Fruit fly (Drosophila melanogaster) whole organism, embryonic: ENCODE data around the gene bor.
A peak's percentile ranks its signal among the peaks of the same experiment; 100 is the strongest.

Experiments used
- Atf6 ChIP-seq: fragments of 200-800 bp; sonication (Bioruptor generic); IDR thresholded peaks from 2 replicates; pipeline ENCODE4 v1.3.6; 2022; ENCODE audit warnings: missing biosample characterization, missing genetic modification characterization
- CG10431 ChIP-seq: fragments of 200-800 bp; sonication (Bioruptor generic); optimal IDR thresholded peaks from 3 replicates; lab custom pipeline; 2018; ENCODE audit warnings: missing biosample characterization, mild to moderate bottlenecking, missing genetic modification characterization
- CG10565 ChIP-seq: fragments of 200-800 bp; sonication (Bioruptor generic); optimal IDR thresholded peaks from 3 replicates; lab custom pipeline; 2016; ENCODE audit warnings: missing biosample characterization, mild to moderate bottlenecking, missing genetic modification characterization
- CG10654 ChIP-seq: fragments of 200-800 bp; sonication (Bioruptor generic); optimal IDR thresholded peaks from 2 replicates; lab custom pipeline; 2016; ENCODE audit warnings: missing biosample characterization, missing genetic modification characterization
- CG10979 ChIP-seq: fragments of 200-800 bp; sonication (Bioruptor generic); optimal IDR thresholded peaks from 2 replicates; lab custom pipeline; 2018; ENCODE audit warnings: missing biosample characterization, mild to moderate bottlenecking, missing genetic modification characterization, moderate library complexity
- CG11085 ChIP-seq: fragments of 200-800 bp; sonication (Bioruptor generic); IDR thresholded peaks from 2 replicates; pipeline ENCODE4 v1.3.6; 2022; ENCODE audit warnings: missing biosample characterization, missing genetic modification characterization
- CG11247 ChIP-seq: fragments of 200-800 bp; sonication (Bioruptor generic); IDR thresholded peaks from 2 replicates; pipeline ENCODE4 v1.3.6; 2022; ENCODE audit warnings: missing biosample characterization, missing genetic modification characterization
- CG11696 ChIP-seq: fragments of 200-800 bp; sonication (Bioruptor generic); IDR thresholded peaks from 2 replicates; pipeline ENCODE4 v1.3.6; 2022; ENCODE audit warnings: missing biosample characterization, missing genetic modification characterization
- CG17186 ChIP-seq: fragments of 200-800 bp; sonication (Bioruptor generic); optimal IDR thresholded peaks from 3 replicates; lab custom pipeline; 2017; ENCODE audit warnings: missing biosample characterization, missing genetic modification reagents, missing genetic modification characterization
- CG17912 ChIP-seq: fragments of 200-800 bp; sonication (Bioruptor generic); optimal IDR thresholded peaks from 2 replicates; lab custom pipeline; 2018; ENCODE audit warnings: missing biosample characterization, mild to moderate bottlenecking, missing genetic modification characterization
- CG18599 ChIP-seq: fragments of 200-800 bp; sonication (Bioruptor generic); optimal IDR thresholded peaks from 3 replicates; lab custom pipeline; 2017; ENCODE audit warnings: missing biosample characterization, missing genetic modification characterization, mild to moderate bottlenecking, moderate library complexity, missing genetic modification reagents
- CG2120 ChIP-seq: fragments of 200-800 bp; sonication (Bioruptor generic); optimal IDR thresholded peaks from 3 replicates; lab custom pipeline; 2016; ENCODE audit warnings: missing biosample characterization, missing genetic modification characterization
- CG2199 ChIP-seq: fragments of 200-800 bp; sonication (Bioruptor generic); IDR thresholded peaks from 3 replicates; pipeline ENCODE4 v1.3.6; 2022; ENCODE audit warnings: missing biosample characterization, missing genetic modification characterization
- CG3847 ChIP-seq: fragments of 200-800 bp; sonication (Bioruptor generic); IDR thresholded peaks from 2 replicates; pipeline ENCODE4 v1.3.6; 2022; ENCODE audit warnings: missing biosample characterization, missing genetic modification characterization
- CG42726 ChIP-seq: fragments of 200-800 bp; sonication (Bioruptor generic); IDR thresholded peaks from 2 replicates; pipeline ENCODE4 v1.3.6; 2022; ENCODE audit warnings: missing biosample characterization, missing genetic modification characterization; ENCODE audit not compliant: partially characterized antibody
- CG7556 ChIP-seq: fragments of 200-800 bp; sonication (Bioruptor generic); optimal IDR thresholded peaks from 2 replicates; lab custom pipeline; 2017; ENCODE audit warnings: missing biosample characterization, mild to moderate bottlenecking, missing genetic modification characterization
- CG8089 ChIP-seq: fragments of 200-800 bp; sonication (Bioruptor generic); optimal IDR thresholded peaks from 3 replicates; lab custom pipeline; 2016; ENCODE audit warnings: missing biosample characterization, missing genetic modification characterization
- CG9437 ChIP-seq: fragments of 200-800 bp; sonication (Bioruptor generic); optimal IDR thresholded peaks from 2 replicates; lab custom pipeline; 2018; ENCODE audit warnings: missing biosample characterization, mild to moderate bottlenecking, missing genetic modification characterization
- CG9932 ChIP-seq: fragments of 200-800 bp; sonication (Bioruptor generic); IDR thresholded peaks from 2 replicates; pipeline ENCODE4 v1.3.6; 2022; ENCODE audit warnings: missing biosample characterization, missing genetic modification characterization
- Camta ChIP-seq: fragments of 200-800 bp; sonication (Bioruptor generic); optimal IDR thresholded peaks from 2 replicates; lab custom pipeline; 2016; ENCODE audit warnings: missing biosample characterization, missing genetic modification characterization
- CkIIα-i1 ChIP-seq: fragments of 200-800 bp; sonication (Bioruptor generic); IDR thresholded peaks from 2 replicates; pipeline ENCODE4 v1.3.6; 2022; ENCODE audit warnings: missing biosample characterization, missing genetic modification characterization
- Dref ChIP-seq: fragments of 200-800 bp; sonication (Bioruptor generic); IDR thresholded peaks from 2 replicates; pipeline ENCODE4 v1.3.6; 2022; ENCODE audit warnings: missing biosample characterization, missing genetic modification characterization
- H2.0 ChIP-seq: fragments of 200-800 bp; sonication (Bioruptor generic); IDR thresholded peaks from 2 replicates; pipeline ENCODE4 v1.3.6; 2022; ENCODE audit warnings: missing biosample characterization, missing genetic modification characterization
- HLHmδ ChIP-seq: fragments of 200-800 bp; sonication (Bioruptor generic); optimal IDR thresholded peaks from 2 replicates; lab custom pipeline; 2018; ENCODE audit warnings: missing biosample characterization, mild to moderate bottlenecking, missing genetic modification characterization, moderate library complexity
- Hmr ChIP-seq: fragments of 200-800 bp; sonication (Bioruptor generic); optimal IDR thresholded peaks from 3 replicates; lab custom pipeline; 2017; ENCODE audit warnings: mild to moderate bottlenecking, missing biosample characterization, missing genetic modification reagents, missing genetic modification characterization
- Hr39 ChIP-seq: fragments of >200 bp; optimal IDR thresholded peaks from 2 replicates; lab custom pipeline; 2017
- Meics ChIP-seq: fragments of 200-800 bp; sonication (Bioruptor generic); optimal IDR thresholded peaks from 2 replicates; lab custom pipeline; 2017; ENCODE audit warnings: missing biosample characterization, mild to moderate bottlenecking, missing genetic modification characterization
- Sin3A ChIP-seq: fragments of >200 bp; optimal IDR thresholded peaks from 2 replicates; lab custom pipeline; 2018
- Ssrp ChIP-seq: fragments of 200-800 bp; sonication (Bioruptor generic); optimal IDR thresholded peaks from 2 replicates; lab custom pipeline; 2018; ENCODE audit warnings: missing biosample characterization, mild to moderate bottlenecking, missing genetic modification characterization, moderate library complexity
- abd-A ChIP-seq: fragments of 200-800 bp; sonication (Bioruptor generic); optimal IDR thresholded peaks from 3 replicates; lab custom pipeline; 2019; ENCODE audit warnings: missing biosample characterization, mild to moderate bottlenecking, missing genetic modification characterization, moderate library complexity
- az2 ChIP-seq: fragments of 200-800 bp; sonication (Bioruptor generic); optimal IDR thresholded peaks from 3 replicates; lab custom pipeline; 2016; ENCODE audit warnings: missing biosample characterization, missing genetic modification characterization
- bbx ChIP-seq: fragments of 200-800 bp; sonication (Bioruptor generic); IDR thresholded peaks from 2 replicates; pipeline ENCODE4 v1.3.6; 2022; ENCODE audit warnings: missing biosample characterization, missing genetic modification characterization; ENCODE audit not compliant: partially characterized antibody
- cato ChIP-seq: fragments of 200-800 bp; sonication (Bioruptor generic); optimal IDR thresholded peaks from 2 replicates; lab custom pipeline; 2016; ENCODE audit warnings: missing biosample characterization, missing genetic modification characterization, borderline replicate concordance
- caup ChIP-seq: fragments of 200-800 bp; sonication (Bioruptor generic); optimal IDR thresholded peaks from 3 replicates; lab custom pipeline; 2017; ENCODE audit warnings: missing biosample characterization, mild to moderate bottlenecking, missing genetic modification characterization, moderate library complexity; ENCODE audit not compliant: severe bottlenecking
- crc ChIP-seq: fragments of 200-800 bp; sonication (Bioruptor generic); optimal IDR thresholded peaks from 2 replicates; lab custom pipeline; 2016; ENCODE audit warnings: missing biosample characterization, missing genetic modification characterization
- crp ChIP-seq, 2 experiments: fragments of 200-800 bp; sonication (Bioruptor generic); optimal IDR thresholded peaks; 2 replicates in 1 of 2; 3 replicates in 1 of 2; lab custom pipeline; 2017; ENCODE audit warnings: missing biosample characterization in 2 of 2, missing genetic modification characterization in 2 of 2, mild to moderate bottlenecking in 1 of 2, moderate library complexity in 1 of 2
- gro ChIP-seq: fragments of 200-800 bp; sonication (Bioruptor generic); optimal IDR thresholded peaks from 2 replicates; lab custom pipeline; 2016; ENCODE audit warnings: missing biosample characterization, missing genetic modification characterization
- hkb ChIP-seq, 2 experiments: fragments of 200-800 bp in 1 of 2; fragments of >200 bp in 1 of 2; sonication (Bioruptor generic) in 1 of 2; IDR thresholded peaks in 1 of 2; optimal IDR thresholded peaks in 1 of 2; 2 replicates each; pipeline versions ENCODE4 v1.3.6 to Lab custom; 2017 to 2022; ENCODE audit warnings: missing biosample characterization in 1 of 2, missing genetic modification characterization in 1 of 2
- lab ChIP-seq: fragments of 200-800 bp; sonication (Bioruptor generic); optimal IDR thresholded peaks from 3 replicates; lab custom pipeline; 2017; ENCODE audit warnings: missing biosample characterization, missing genetic modification characterization, mild to moderate bottlenecking, moderate library complexity, missing genetic modification reagents
- lilli ChIP-seq: fragments of 200-800 bp; sonication (Bioruptor generic); optimal IDR thresholded peaks from 3 replicates; lab custom pipeline; 2016; ENCODE audit warnings: missing biosample characterization, missing genetic modification characterization
- nerfin-1 ChIP-seq: fragments of 200-800 bp; sonication (Bioruptor generic); optimal IDR thresholded peaks from 3 replicates; lab custom pipeline; 2019; ENCODE audit warnings: missing biosample characterization, mild to moderate bottlenecking, missing genetic modification characterization, moderate library complexity
- pros ChIP-seq: fragments of 200-800 bp; sonication (Bioruptor generic); optimal IDR thresholded peaks from 3 replicates; lab custom pipeline; 2019; ENCODE audit warnings: missing biosample characterization, mild to moderate bottlenecking, missing genetic modification characterization, moderate library complexity
- pzg ChIP-seq: fragments of 200-800 bp; sonication (Bioruptor generic); optimal IDR thresholded peaks from 3 replicates; lab custom pipeline; 2018; ENCODE audit warnings: missing biosample characterization, mild to moderate bottlenecking, missing genetic modification characterization, moderate library complexity
- rib ChIP-seq: fragments of 200-800 bp; sonication (Bioruptor generic); IDR thresholded peaks from 2 replicates; pipeline ENCODE4 v1.3.6; 2022; ENCODE audit warnings: missing biosample characterization, missing genetic modification characterization
- sens ChIP-seq: fragments of 200-800 bp; sonication (Bioruptor generic); peaks from one replicate; lab custom pipeline; 2016; ENCODE audit warnings: missing biosample characterization, missing genetic modification characterization
- sim ChIP-seq: fragments of 200-800 bp; sonication (Bioruptor generic); IDR thresholded peaks from 2 replicates; pipeline ENCODE4 v1.3.6; 2022; ENCODE audit warnings: missing biosample characterization, missing genetic modification characterization
- sisA ChIP-seq: fragments of 200-800 bp; sonication (Bioruptor generic); IDR thresholded peaks from 2 replicates; pipeline ENCODE4 v1.3.6; 2022; ENCODE audit warnings: missing biosample characterization, missing genetic modification characterization
- slou ChIP-seq: fragments of 200-800 bp; sonication (Bioruptor generic); optimal IDR thresholded peaks from 3 replicates; lab custom pipeline; 2016; ENCODE audit warnings: missing biosample characterization, missing genetic modification characterization
- tna ChIP-seq: fragments of 200-800 bp; sonication (Bioruptor generic); IDR thresholded peaks from 2 replicates; pipeline ENCODE4 v1.3.6; 2022; ENCODE audit warnings: missing biosample characterization, missing genetic modification characterization; ENCODE audit not compliant: partially characterized antibody
- toy ChIP-seq: fragments of 200-800 bp; sonication (Bioruptor generic); IDR thresholded peaks from 2 replicates; pipeline ENCODE4 v1.3.6; 2022; ENCODE audit warnings: missing biosample characterization, missing genetic modification characterization
- wdn ChIP-seq: fragments of 200-800 bp; sonication (Bioruptor generic); IDR thresholded peaks from 2 replicates; pipeline ENCODE4 v1.3.6; 2022; ENCODE audit warnings: missing biosample characterization, missing genetic modification characterization

Gene bor

DNA sequence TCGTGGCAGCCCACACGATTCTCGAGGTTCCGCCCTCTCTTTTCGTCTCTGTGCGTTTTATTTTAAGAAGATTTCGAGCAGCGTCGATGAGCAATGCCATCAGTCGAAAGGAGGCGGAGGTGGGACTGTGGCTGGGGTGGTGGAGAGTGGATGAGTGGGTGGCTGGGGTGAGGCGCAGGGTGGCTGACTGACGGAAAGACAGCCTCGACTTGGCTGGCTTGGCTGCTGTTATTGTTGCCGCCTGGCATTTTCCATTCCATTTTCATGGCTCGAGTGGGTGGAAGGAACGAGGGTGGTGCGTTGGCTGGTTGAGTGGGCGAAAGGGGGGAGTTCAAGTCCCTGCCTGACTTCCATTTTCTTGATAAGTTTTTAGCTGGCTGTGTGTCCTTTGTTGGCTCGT is 7.8 kb downstream of the bor start (continued):
- TF ChIP-seq Ssrp (no peak), pros (GFP tag; lab: Kevin White, UChicago) (peak; percentile 97), nerfin-1 (tag; lab: Kevin White, UChicago) (no peak), slou (GFP tag; lab: Kevin White, UChicago) (no peak), lilli (GFP tag; lab: Kevin White, UChicago) (no peak), hkb (optimal IDR thresholded peaks at IDR 0.05; lab: Kevin White, UChicago) (no peak), hkb (GFP tag; IDR thresholded peaks at IDR 0.05; lab: Robert Waterston, UW) (no peak), CG10565 (GFP tag; lab: Kevin White, UChicago) (no peak), CG10979 (tag; lab: Kevin White, UChicago) (no peak), Meics (no peak), HLHmδ (GFP tag; lab: Kevin White, UChicago) (no peak), bbx (GFP tag; lab: Robert Waterston, UW) (0 out of 2 replicates have a peak, but pooled peaks have one; percentile 22), CG3847 (GFP tag; lab: Robert Waterston, UW) (no peak), Camta (GFP tag; lab: Kevin White, UChicago) (no peak), Atf6 (GFP tag; lab: Robert Waterston, UW) (no peak), CG17186 (GFP tag; lab: Kevin White, UChicago) (no peak), Dref (GFP tag; lab: Robert Waterston, UW) (no peak), toy (GFP tag; lab: Robert Waterston, UW) (no peak), CG2120 (GFP tag; lab: Kevin White, UChicago) (no peak), CG17912 (GFP tag; lab: Kevin White, UChicago) (no peak), sisA (GFP tag; lab: Robert Waterston, UW) (no peak), sens (GFP tag; lab: Kevin White, UChicago) (peak; percentile 58), abd-A (peak; percentile 79), CG11696 (GFP tag; lab: Robert Waterston, UW) (no peak), CG42726 (GFP tag; lab: Robert Waterston, UW) (no peak), cato (GFP tag; lab: Kevin White, UChicago) (no peak), CkIIα-i1 (no peak), lab (GFP tag; lab: Kevin White, UChicago) (no peak), CG10654 (no peak), pzg (no peak), sim (no peak), CG9932 (GFP tag; lab: Robert Waterston, UW) (no peak), CG11085 (GFP tag; lab: Robert Waterston, UW) (no peak), CG11247 (GFP tag; lab: Robert Waterston, UW) (peak; percentile 33; the same call in 1 of the 2 replicates), Sin3A (no peak), CG7556 (GFP tag; lab: Kevin White, UChicago) (no peak), CG8089 (no peak), rib (GFP tag; lab: Robert Waterston, UW) (0 out of 2 replicates have a peak, but pooled peaks have one; percentile 11), CG18599 (no peak), CG9437 (GFP tag; lab: Kevin White, UChicago) (no peak), CG10431 (GFP tag; lab: Kevin White, UChicago) (no peak), crp (GFP tag; optimal IDR thresholded peaks at IDR 0.05; lab: Kevin White, UChicago) (no peak), CG2199 (GFP tag; lab: Robert Waterston, UW) (0 out of 3 replicates have a peak, but pooled peaks have one; percentile 18), wdn (GFP tag; lab: Robert Waterston, UW) (no peak), az2 (no peak), tna (GFP tag; lab: Robert Waterston, UW) (0 out of 2 replicates have a peak, but pooled peaks have one; percentile 35), H2.0 (GFP tag; lab: Robert Waterston, UW) (no peak), Hr39 (no peak), gro (GFP tag; lab: Kevin White, UChicago) (no peak), crc (GFP tag; lab: Kevin White, UChicago) (no peak), Hmr (GFP tag; lab: Kevin White, UChicago) (no peak), caup (no peak)
